Fruit fly (Drosophila melanogaster) whole organism, wandering third instar larva: Measurements from ENCODE around the gene CG31549.

Source experiments
- Dfd ChIP-seq: fragments of >200 bp; optimal IDR thresholded peaks from 2 replicates; lab custom pipeline; 2017; ENCODE audit warnings: missing biosample characterization, missing genetic modification characterization
- OdsH ChIP-seq: fragments of 200-800 bp; sonication (Bioruptor generic); optimal IDR thresholded peaks from 2 replicates; lab custom pipeline; 2016; ENCODE audit warnings: missing biosample characterization, mild to moderate bottlenecking, missing genetic modification characterization
- br ChIP-seq: fragments of 200-800 bp; sonication (Bioruptor generic); optimal IDR thresholded peaks from 2 replicates; lab custom pipeline; 2016; ENCODE audit warnings: missing biosample characterization, missing genetic modification characterization
- dl ChIP-seq, 2 experiments: fragments of 175-275, 200-275 bp in 1 of 2; fragments of 200-275 bp in 1 of 2; sonication (Bioruptor generic); optimal IDR thresholded peaks; lab custom pipeline; 2018; ENCODE audit warnings: mild to moderate bottlenecking in 2 of 2, missing biosample characterization in 2 of 2, missing genetic modification characterization in 2 of 2, moderate library complexity in 2 of 2; ENCODE audit not compliant: partially characterized antibody in 2 of 2, insufficient read depth in 1 of 2
- dmrt93B ChIP-seq: fragments of 200-800 bp; sonication (Bioruptor generic); optimal IDR thresholded peaks from 2 replicates; lab custom pipeline; 2018; ENCODE audit warnings: missing biosample characterization, mild to moderate bottlenecking, missing genetic modification characterization
- fru ChIP-seq: fragments of 200-800 bp; sonication (Bioruptor generic); optimal IDR thresholded peaks from 3 replicates; lab custom pipeline; 2016; ENCODE audit warnings: missing biosample characterization, mild to moderate bottlenecking, missing genetic modification characterization
- lola ChIP-seq: fragments of >200 bp; optimal IDR thresholded peaks from 2 replicates; lab custom pipeline; 2017; ENCODE audit warnings: missing biosample characterization, missing genetic modification characterization
- pan ChIP-seq: fragments of >200 bp; optimal IDR thresholded peaks from 2 replicates; lab custom pipeline; 2017
- psq ChIP-seq: fragments of 200-800 bp; sonication (Bioruptor generic); optimal IDR thresholded peaks from 3 replicates; lab custom pipeline; 2017; ENCODE audit warnings: missing biosample characterization, mild to moderate bottlenecking, missing genetic modification characterization, moderate library complexity
- sv ChIP-seq: fragments of 200-800 bp; sonication (Bioruptor generic); optimal IDR thresholded peaks from 3 replicates; lab custom pipeline; 2016; ENCODE audit warnings: missing biosample characterization, missing genetic modification characterization
- usp ChIP-seq: fragments of >200 bp; optimal IDR thresholded peaks from 2 replicates; lab custom pipeline; 2017; ENCODE audit warnings: missing biosample characterization, missing genetic modification characterization

DNA sequence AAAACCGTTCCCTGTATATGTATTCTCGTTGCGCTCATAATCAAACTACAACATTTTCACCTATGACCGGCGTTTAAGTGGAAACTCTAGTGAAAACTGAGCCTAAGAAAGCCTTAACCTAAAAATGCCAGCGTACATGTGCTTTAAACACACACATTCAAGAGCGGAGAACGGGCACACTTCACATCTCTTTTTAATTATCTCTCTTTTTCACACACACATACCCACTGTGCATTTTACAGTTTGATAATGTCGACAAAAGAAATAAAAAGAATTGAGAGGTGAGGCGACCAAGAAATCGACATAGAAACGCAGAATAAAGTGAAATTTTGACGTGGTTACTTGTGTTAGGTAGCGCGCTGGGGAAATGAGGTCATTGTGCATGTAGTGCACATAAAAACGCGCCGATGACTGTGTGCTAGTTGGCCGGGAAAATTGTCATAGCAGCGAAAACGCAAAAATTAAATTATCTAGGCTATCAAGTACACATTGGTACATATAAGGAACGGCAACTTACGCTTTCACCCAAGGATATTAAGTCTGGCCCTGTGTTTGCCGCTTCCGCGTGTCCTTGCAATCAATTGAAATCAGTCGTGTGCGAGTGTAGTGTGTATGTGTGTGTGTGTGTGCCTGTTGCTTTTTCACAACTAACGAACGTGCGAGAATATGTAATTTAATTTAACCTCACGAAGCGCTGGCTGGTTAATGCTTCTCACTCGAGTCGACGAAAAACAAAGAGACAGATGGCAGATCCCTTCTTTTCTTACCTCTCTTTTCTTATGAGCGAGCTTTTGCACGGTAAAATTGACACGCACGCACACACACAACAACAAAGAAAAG, 32.3 kb upstream of the CG31549 start:
- TF ChIP-seq fru (GFP tag; lab: Kevin White, UChicago) (no peak), dmrt93B (GFP tag; lab: Kevin White, UChicago) (no peak), sv (GFP tag; lab: Kevin White, UChicago) (no peak), br (GFP tag; lab: Kevin White, UChicago) (no peak), lola (GFP tag; lab: Kevin White, UChicago) (no peak), psq (GFP tag; lab: Kevin White, UChicago) (no peak), Dfd (GFP tag; lab: Kevin White, UChicago) (no peak), pan (lab: Kevin White, UChicago) (no peak), OdsH (peak; percentile 16), usp (GFP tag; lab: Kevin White, UChicago) (no peak), dl (GFP tag; optimal IDR thresholded peaks at IDR 0.05; lab: Kevin White, UChicago; ENCODE audit: insufficient read depth in 1 of 2, partially characterized antibody in 2 of 2) (peak in 1 of 2 experiments; percentile 56)
